Worm (Caenorhabditis elegans): ENCODE data around the gene tap-1.

DNA sequence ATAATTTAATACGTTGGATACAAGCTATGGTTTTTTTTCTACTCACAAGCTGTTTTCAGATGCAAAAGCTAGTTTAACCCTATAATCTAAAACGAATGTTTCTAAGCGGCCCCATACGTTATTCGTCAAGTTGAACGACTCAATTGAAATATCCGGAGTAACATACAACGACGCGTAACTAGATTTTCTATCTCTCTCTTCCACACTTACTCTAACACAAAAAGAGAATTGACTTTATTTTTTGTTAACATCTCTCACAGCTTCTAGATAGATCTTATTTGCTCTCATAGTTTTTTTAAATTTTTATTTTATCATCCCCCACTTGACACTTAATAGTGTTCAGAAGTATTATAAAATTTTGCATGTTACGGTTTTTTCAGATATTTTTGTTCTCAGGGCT, 3.8 kb downstream of the tap-1 start:
- no peak for TF ChIP-seq flt-1 (GFP tag; IDR thresholded peaks at IDR 0.05)
- TF ChIP-seq cog-1 (tag; optimal IDR thresholded peaks at IDR 0.05): no peak
- TF ChIP-seq ztf-23 (GFP tag; IDR thresholded peaks at IDR 0.05): no peak
- TF ChIP-seq ref-1 (GFP tag; conservative IDR thresholded peaks at IDR 0.05): no peak

All from whole organism, midembryonic.